Worm (Caenorhabditis elegans): ENCODE measurements around the gene R06F6.12.

Gene R06F6.12

DNA sequence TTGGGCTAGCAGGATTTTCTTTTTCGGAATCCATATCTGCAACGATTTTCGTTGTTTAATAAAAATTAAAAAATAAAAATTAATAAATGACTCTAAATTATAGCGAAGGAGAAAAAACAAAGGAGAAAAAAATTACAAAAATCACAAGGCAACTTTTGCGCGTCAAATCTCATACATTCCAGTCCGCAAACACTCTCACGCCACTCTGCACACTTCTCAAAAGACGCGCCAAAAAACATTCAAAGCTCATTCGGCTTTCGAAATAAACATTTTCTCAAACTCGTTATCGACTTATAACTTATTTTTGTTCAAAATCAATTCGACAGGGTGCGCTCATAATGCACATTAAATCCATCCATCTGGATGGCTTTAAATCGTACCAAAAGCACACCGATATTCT, at the start of gene R06F6.12, which contains the start of gene mix-1:
TSS of gene R06F6.12 (minus strand) at position 36 of the 400 bp plus-strand sequence.
TSS of gene mix-1 (plus strand) at position 201 of the 400 bp plus-strand sequence.
- no peak for TF ChIP-seq dao-5 (tag; optimal IDR thresholded peaks at IDR 0.05)
- TF ChIP-seq W03F9.2 (tag; optimal IDR thresholded peaks at IDR 0.05), result peak; percentile 73
- no peak for TF ChIP-seq him-1 (tag; optimal IDR thresholded peaks at IDR 0.05)

DNA sequence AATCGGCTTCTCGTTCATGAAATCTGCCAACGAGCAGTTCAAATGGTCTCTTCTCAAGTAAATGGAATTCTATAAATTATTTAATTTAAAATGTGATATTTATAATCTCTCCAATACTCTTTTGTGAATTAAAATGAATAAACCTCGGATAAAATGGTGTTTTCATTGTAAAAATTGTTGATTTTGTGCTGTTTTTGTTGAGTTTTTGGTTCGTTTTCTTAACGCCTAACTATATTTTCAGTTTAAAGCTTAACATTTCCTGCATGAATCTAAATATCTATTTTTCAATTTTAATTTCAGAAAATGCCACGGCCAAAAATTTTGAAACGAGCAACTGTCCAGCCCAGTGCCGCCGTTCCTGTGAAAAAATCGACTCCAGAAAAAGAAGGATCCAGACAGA, 49.8 kb upstream of the R06F6.12 start, which contains the start of gene orc-2:
TSS of gene orc-2 (plus strand) at position 301 of the 400 bp plus-strand sequence.
- TF ChIP-seq W03F9.2 (tag; optimal IDR thresholded peaks at IDR 0.05) (no peak), dao-5 (tag; optimal IDR thresholded peaks at IDR 0.05) (no peak)

DNA sequence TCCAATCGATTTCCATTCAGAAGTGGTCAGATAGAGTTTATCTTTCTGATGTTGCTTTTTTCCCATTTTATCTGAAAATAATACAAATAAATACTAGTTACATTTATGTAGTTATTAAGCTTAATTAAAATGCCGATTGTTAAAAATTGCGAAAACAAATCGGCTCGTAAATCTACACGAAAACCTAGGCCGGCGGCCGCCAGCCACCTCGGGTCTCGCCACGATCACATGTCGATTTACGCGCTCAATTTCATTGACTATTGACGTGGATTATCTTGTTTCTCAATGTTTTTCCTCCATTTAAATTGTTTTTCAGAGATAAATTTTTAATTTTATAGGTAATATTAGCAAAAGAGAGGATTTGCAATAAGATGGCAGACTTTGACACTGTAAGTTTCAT, 48.7 kb upstream of the R06F6.12 start, which contains the start of the genes cyn-4 and copz-1:
TSS of gene cyn-4 (minus strand) at position 71 of the 400 bp plus-strand sequence.
TSS of gene copz-1 (plus strand) at position 339 of the 400 bp plus-strand sequence.
- TF ChIP-seq W03F9.2 (tag; optimal IDR thresholded peaks at IDR 0.05) (peak; percentile 80), dao-5 (tag; optimal IDR thresholded peaks at IDR 0.05) (no peak), him-1 (tag; optimal IDR thresholded peaks at IDR 0.05) (peak; percentile 24)

DNA sequence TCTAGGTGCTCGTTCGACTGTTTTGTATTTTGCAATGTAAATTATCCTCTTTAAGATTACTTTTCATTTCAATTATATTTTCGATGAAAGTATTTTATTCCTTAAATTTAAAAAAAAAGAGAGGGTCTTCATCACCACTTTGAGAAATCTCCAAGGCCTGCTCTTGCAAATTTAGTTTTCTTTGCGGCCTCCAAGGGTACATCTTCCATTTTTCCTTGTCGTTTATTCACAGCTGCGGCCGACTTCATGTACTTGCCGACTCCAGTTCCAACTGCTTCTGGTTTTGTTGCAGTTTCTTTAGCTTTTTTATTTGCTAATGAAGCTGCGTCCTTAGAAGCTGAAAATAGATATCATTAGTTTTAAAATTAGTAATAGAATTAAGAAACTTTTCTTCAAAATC, 46.8 kb upstream of the R06F6.12 start:
- no peak for TF ChIP-seq W03F9.2 (tag; optimal IDR thresholded peaks at IDR 0.05)
- no peak for TF ChIP-seq him-1 (tag; optimal IDR thresholded peaks at IDR 0.05)
- TF ChIP-seq dao-5 (tag; optimal IDR thresholded peaks at IDR 0.05), result no peak

DNA sequence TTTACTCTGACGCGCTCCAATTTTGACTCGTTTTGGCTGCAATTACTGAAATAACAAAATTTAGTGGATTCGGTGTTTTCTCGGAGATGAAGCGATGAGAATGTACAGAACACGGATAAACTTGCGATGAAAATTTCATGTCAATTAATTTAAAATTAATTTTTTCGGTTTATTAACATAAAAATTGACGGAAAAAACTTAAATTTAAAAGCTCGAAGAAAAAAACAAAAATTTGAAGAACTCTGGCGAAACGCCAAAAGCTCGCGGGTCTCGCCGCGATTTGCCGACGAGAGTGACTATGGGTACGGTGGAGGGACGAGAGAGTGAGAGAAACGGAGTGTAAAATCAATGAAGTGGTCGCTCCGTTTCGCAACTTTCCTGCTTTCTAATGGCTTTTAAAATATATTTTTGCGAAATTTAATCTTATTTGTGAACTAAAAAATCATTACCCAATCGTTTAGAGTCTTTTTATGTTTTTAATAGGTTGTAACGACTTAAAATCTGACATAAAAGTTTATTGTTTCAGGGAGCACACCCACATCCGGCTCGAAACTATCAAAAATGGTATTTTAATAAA, 44.9 kb upstream of the R06F6.12 start, which contains the start of the genes gmps-1 and cap-2:
TSS of gene gmps-1 (minus strand) at position 51 of the 577 bp plus-strand sequence.
TSS of gene cap-2 (plus strand) at position 527 of the 577 bp plus-strand sequence.
- TF ChIP-seq W03F9.2 (tag; optimal IDR thresholded peaks at IDR 0.05), result peak; percentile 95
- peak; percentile 95 for TF ChIP-seq him-1 (tag; optimal IDR thresholded peaks at IDR 0.05)
- no peak for TF ChIP-seq dao-5 (tag; optimal IDR thresholded peaks at IDR 0.05)

DNA sequence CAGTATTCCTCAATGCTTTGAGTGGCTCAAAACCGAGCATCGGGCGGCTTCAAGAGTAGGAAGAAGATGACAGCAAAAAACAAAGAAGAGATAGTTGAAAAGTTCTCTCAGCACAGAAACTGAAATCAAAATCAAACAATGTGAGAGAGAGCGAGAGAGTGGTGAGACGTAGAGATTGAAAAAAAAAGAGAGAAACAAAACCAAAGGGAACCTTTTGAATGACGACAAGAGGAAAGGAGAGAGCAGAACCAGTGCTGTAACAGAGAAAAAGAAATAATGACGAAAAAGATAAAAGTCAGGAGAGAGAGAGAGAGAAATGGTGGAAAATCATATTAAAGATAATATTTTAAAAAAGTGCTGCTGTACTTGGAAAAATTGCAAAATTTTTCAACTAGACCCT, 43.3 kb upstream of the R06F6.12 start:
- TF ChIP-seq him-1 (tag; optimal IDR thresholded peaks at IDR 0.05), result no peak

DNA sequence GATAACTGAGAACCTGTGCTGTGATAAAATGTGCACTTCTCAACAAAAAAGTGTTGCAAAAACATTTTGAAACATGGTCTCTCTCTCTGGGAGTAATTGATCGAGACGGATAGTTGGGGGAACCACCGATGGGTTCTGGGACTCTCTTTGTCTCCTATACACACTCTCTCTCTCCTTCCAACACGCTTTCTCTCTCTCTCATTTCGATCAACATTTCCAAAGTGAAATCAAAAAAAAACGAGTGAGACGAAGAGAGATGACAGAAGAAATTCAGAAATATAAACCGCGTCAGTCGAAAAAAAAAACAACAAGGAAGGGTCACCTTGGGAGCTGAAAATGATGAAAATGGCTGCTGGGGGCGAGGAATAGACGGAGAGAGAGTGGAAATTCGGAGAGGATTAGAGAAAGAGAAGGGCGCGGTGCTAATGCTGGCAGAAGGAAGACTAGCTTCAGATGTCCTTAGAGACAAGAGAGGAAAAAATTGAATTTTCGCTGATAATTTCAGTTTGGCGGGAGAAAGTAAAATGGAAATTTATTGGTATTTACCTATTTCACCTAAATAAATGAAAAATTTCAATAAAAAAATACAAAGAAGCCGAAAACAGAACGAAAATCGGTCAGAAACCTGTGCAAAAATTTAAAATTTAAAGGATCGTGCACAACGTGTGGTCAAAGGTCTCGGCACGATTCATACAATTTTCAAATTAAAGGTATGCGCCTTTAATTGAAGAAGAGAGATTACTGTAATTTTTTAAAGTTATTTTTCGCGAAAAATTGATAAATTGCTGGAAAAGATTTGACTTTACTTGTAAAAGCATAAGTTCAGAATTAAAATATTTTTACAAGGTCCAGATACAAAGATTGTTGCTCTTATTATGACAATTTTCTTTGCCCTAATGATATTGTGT, 39.1 kb upstream of the R06F6.12 start:
- TF ChIP-seq dao-5 (tag; optimal IDR thresholded peaks at IDR 0.05) (no peak), him-1 (tag; optimal IDR thresholded peaks at IDR 0.05) (no peak), W03F9.2 (tag; optimal IDR thresholded peaks at IDR 0.05) (no peak)

DNA sequence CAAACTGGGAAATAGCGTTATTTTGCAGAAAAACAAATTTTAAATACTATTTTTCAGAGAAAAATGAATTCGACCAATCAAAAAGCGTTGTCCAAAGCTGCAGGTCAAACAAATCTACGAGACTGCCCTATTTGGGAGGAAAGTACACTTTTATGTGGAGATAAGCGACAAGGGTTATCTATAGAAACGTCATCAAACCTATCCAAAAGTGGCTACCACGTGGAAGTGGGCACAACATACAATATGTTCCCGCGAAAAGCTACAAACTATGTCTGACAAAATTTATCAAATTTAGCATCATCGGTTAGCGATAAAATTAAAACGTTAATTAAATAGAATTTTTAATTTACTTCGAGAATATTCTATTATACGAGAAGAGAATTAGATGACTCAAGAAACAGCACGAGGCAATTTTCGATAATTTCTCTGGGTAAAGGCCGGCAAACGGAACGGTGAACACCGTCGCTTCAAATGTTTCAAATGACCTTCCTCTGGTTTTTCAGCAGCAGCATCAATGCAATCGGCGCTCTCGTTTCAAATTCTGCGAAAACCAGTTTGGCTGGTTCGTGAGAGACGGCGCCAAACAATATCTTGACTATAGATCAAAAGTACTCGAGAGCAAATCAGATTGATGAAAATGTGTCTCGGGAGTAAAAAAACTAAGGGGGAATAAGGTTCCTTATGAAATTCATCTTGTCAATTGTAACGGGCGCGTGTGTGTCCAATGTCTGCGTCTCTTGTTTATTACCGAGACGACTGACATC, 38.0 kb upstream of the R06F6.12 start:
- no peak for TF ChIP-seq dao-5 (tag; optimal IDR thresholded peaks at IDR 0.05)

DNA sequence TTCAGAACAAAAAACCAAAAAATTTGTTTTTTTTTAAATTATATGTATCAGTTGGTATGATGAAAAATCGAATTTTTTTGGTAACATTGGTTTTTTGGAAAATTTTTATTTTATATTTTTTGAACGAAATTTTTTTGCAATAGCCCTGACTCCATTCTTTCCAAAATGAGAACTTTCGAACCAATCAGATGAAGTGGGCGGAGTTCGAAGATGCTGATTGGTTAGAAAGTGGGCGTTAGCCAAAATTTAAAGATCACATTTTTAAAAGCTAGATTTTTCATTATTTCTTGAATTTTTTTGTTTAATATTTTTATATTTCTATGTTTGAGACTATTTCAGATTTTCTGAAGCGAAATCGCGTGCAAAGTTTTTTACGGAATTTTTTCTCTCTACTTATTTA, 37.4 kb upstream of the R06F6.12 start:
- TF ChIP-seq W03F9.2 (tag; optimal IDR thresholded peaks at IDR 0.05), result no peak
- no peak for TF ChIP-seq dao-5 (tag; optimal IDR thresholded peaks at IDR 0.05)
- TF ChIP-seq him-1 (tag; optimal IDR thresholded peaks at IDR 0.05), result no peak

DNA sequence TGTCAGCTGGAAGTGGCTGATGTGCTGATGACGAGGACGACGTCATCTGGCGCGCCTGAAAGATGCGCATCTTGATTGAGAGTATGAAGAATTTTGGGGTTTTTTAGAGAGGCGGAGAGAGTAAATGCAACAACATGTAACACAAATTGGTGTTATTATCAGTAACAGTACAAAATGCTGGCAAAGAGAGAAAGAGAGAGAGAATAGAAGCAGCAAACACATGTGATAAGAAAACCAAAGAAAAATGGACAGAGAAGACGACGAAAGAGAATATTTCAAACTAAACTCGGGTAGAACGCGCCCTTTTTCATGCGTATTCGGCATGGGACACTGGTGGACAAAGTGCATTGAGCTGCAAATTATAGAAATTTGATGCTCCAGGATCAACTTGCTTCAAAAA, 37.0 kb upstream of the R06F6.12 start, which contains the start of gene M106.3:
TSS of gene M106.3 (minus strand) at position 70 of the 400 bp plus-strand sequence.
- no peak for TF ChIP-seq him-1 (tag; optimal IDR thresholded peaks at IDR 0.05)
- TF ChIP-seq W03F9.2 (tag; optimal IDR thresholded peaks at IDR 0.05), result no peak
- TF ChIP-seq dao-5 (tag; optimal IDR thresholded peaks at IDR 0.05), result no peak

DNA sequence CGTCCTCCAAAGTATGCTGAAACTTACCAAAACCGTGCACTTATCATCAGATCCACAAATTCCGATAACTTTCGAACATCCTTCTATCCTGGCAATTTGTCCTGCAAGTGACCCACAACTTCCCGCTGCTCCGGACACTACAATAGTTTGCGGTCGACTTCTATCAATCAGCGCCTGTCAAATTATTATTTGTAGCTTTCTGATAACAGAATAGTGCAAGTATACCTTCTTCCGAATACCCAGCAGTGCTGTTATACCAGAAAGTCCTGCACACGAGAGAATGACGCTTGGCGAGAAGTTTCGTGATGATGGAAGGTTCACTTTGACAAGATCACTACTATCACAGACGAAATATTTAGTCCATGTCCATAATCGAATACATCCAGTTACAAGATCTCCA, 35.5 kb upstream of the R06F6.12 start:
- TF ChIP-seq dao-5 (tag; optimal IDR thresholded peaks at IDR 0.05) (no peak), W03F9.2 (tag; optimal IDR thresholded peaks at IDR 0.05) (no peak), him-1 (tag; optimal IDR thresholded peaks at IDR 0.05) (no peak)

DNA sequence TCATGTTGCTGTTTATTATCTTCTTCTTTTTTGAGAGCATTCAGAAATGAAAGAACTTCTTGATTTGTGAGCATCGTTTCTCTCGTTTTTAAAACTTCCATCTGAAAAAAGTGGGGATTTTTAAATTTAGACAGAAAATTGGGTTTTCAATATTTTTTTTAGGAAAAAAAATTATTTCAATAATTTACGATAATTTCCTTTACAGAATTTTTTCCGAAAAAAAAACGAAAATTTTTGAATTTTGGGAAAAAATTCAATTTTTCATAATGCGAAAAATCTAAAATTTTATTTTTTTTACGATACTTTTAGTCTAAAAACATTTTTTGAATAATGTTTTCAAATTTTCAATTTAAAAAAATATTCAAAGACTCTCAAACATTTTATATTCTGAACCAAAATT, 33.2 kb upstream of the R06F6.12 start, which contains the start of gene M106.7:
TSS of gene M106.7 (minus strand) at position 101 of the 400 bp plus-strand sequence.
- no peak for TF ChIP-seq him-1 (tag; optimal IDR thresholded peaks at IDR 0.05)
- TF ChIP-seq W03F9.2 (tag; optimal IDR thresholded peaks at IDR 0.05), result no peak

DNA sequence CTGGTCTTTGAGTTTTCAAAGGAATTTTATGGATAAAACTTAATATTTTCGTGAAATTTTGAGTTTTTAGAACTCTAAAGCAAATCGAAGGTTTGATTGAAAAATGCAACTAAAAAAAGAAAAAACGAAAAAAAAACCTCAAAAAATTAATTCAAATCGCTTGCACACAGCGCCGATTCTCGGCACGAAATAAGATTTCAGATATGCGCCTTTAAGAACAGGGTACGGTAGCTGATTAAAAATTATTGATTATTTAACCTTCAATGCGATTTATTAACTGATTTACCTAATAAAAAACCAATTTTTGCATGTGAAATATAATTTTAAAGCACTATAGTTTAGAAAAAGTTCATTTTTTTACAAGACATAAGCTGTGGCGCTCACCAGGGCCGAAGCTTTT, 29.0 kb upstream of the R06F6.12 start:
- TF ChIP-seq dao-5 (tag; optimal IDR thresholded peaks at IDR 0.05) (no peak), him-1 (tag; optimal IDR thresholded peaks at IDR 0.05) (no peak), W03F9.2 (tag; optimal IDR thresholded peaks at IDR 0.05) (no peak)

Measured in whole organism, L4/young adult.